Fruit fly (Drosophila melanogaster) whole organism, prepupa: ENCODE data around the gene Rrp45.
A peak's percentile ranks its signal among the peaks of the same experiment; 100 is the strongest.

Source experiments
- Blimp-1 ChIP-seq: fragments of 200-800 bp; sonication (Bioruptor generic); optimal IDR thresholded peaks from 3 replicates; lab custom pipeline; 2017; ENCODE audit warnings: missing biosample characterization, missing genetic modification characterization, mild to moderate bottlenecking, moderate library complexity, missing genetic modification reagents
- CG10631 ChIP-seq: fragments of 200-800 bp; sonication (Bioruptor generic); optimal IDR thresholded peaks from 2 replicates; lab custom pipeline; 2016; ENCODE audit warnings: missing biosample characterization, missing genetic modification characterization
- CG11294 ChIP-seq: fragments of 200-800 bp; sonication (Bioruptor generic); IDR thresholded peaks from 2 replicates; pipeline ENCODE4 v1.3.6; 2022; ENCODE audit warnings: missing biosample characterization, missing genetic modification characterization
- CG11902 ChIP-seq: fragments of 200-800 bp; sonication (Bioruptor generic); optimal IDR thresholded peaks from 3 replicates; lab custom pipeline; 2016; ENCODE audit warnings: missing biosample characterization, missing genetic modification characterization
- CG15336 ChIP-seq: fragments of 200-800 bp; sonication (Bioruptor generic); IDR thresholded peaks from 2 replicates; pipeline ENCODE4 v1.3.6; 2022; ENCODE audit warnings: missing biosample characterization, missing genetic modification characterization
- CG1621 ChIP-seq: fragments of 200-800 bp; sonication (Bioruptor generic); optimal IDR thresholded peaks from 3 replicates; lab custom pipeline; 2018; ENCODE audit warnings: missing biosample characterization, mild to moderate bottlenecking, missing genetic modification characterization
- CG16779 ChIP-seq: fragments of 200-800 bp; sonication (Bioruptor generic); optimal IDR thresholded peaks from 3 replicates; lab custom pipeline; 2017; ENCODE audit warnings: missing biosample characterization, mild to moderate bottlenecking, missing genetic modification characterization
- CG3032 ChIP-seq: fragments of 200-800 bp; optimal IDR thresholded peaks from 2 replicates; lab custom pipeline; 2019; ENCODE audit warnings: missing biosample characterization, mild to moderate bottlenecking, missing genetic modification characterization, moderate library complexity
- CG32006 ChIP-seq: fragments of 200-800 bp; sonication (Bioruptor generic); optimal IDR thresholded peaks from 3 replicates; lab custom pipeline; 2017; ENCODE audit warnings: missing biosample characterization, mild to moderate bottlenecking, missing genetic modification characterization
- CG34406 ChIP-seq: fragments of 200-800 bp; sonication (Bioruptor generic); optimal IDR thresholded peaks from 3 replicates; lab custom pipeline; 2016; ENCODE audit warnings: missing biosample characterization, missing genetic modification characterization
- CG3919 ChIP-seq: fragments of 200-800 bp; sonication (Bioruptor generic); optimal IDR thresholded peaks from 3 replicates; lab custom pipeline; 2016; ENCODE audit warnings: missing biosample characterization, missing genetic modification characterization
- CG6163 ChIP-seq: fragments of 200-800 bp; sonication (Bioruptor generic); IDR thresholded peaks from 3 replicates; pipeline ENCODE4 v1.3.6; 2022; ENCODE audit warnings: missing biosample characterization, missing genetic modification characterization
- CG6276 ChIP-seq: fragments of 200-800 bp; sonication (Bioruptor generic); optimal IDR thresholded peaks from 2 replicates; lab custom pipeline; 2017; ENCODE audit warnings: missing biosample characterization, mild to moderate bottlenecking, missing genetic modification characterization
- CG6808 ChIP-seq: fragments of 200-800 bp; sonication (Bioruptor generic); optimal IDR thresholded peaks from 3 replicates; lab custom pipeline; 2017; ENCODE audit warnings: missing biosample characterization, missing genetic modification characterization, mild to moderate bottlenecking, moderate library complexity, missing genetic modification reagents
- CG6854 ChIP-seq: fragments of 200-800 bp; sonication (Bioruptor generic); optimal IDR thresholded peaks from 2 replicates; lab custom pipeline; 2017; ENCODE audit warnings: missing biosample characterization, mild to moderate bottlenecking, missing genetic modification characterization
- CG7368 ChIP-seq: fragments of 200-800 bp; sonication (Bioruptor generic); optimal IDR thresholded peaks from 3 replicates; lab custom pipeline; 2016; ENCODE audit warnings: missing biosample characterization, missing genetic modification characterization
- CG8319 ChIP-seq: fragments of 200-800 bp; sonication (Bioruptor generic); optimal IDR thresholded peaks from 3 replicates; lab custom pipeline; 2016; ENCODE audit warnings: missing biosample characterization, missing genetic modification characterization
- CG8632 ChIP-seq: fragments of 200-800 bp; sonication (Bioruptor generic); optimal IDR thresholded peaks from 3 replicates; lab custom pipeline; 2016; ENCODE audit warnings: missing biosample characterization, missing genetic modification characterization
- CG9139 ChIP-seq: fragments of 200-800 bp; sonication (Bioruptor generic); optimal IDR thresholded peaks from 3 replicates; lab custom pipeline; 2017; ENCODE audit warnings: missing biosample characterization, mild to moderate bottlenecking, missing genetic modification characterization
- Eip75B ChIP-seq: fragments of 200-800 bp; sonication (Bioruptor generic); optimal IDR thresholded peaks from 3 replicates; lab custom pipeline; 2016; ENCODE audit warnings: missing biosample characterization, missing genetic modification characterization
- Eip78C ChIP-seq: fragments of 200-800 bp; sonication (Bioruptor generic); peaks from one replicate; lab custom pipeline; 2016; ENCODE audit warnings: missing biosample characterization, missing genetic modification characterization
- Eip93F ChIP-seq: fragments of 200-800 bp; sonication (Bioruptor generic); optimal IDR thresholded peaks from 2 replicates; lab custom pipeline; 2016; ENCODE audit warnings: missing biosample characterization, mild to moderate bottlenecking, missing genetic modification characterization
- Ets21C ChIP-seq: fragments of 200-800 bp; sonication (Bioruptor generic); optimal IDR thresholded peaks from 3 replicates; lab custom pipeline; 2016; ENCODE audit warnings: missing biosample characterization, missing genetic modification characterization
- Ets96B ChIP-seq: fragments of 200-800 bp; optimal IDR thresholded peaks from 2 replicates; lab custom pipeline; 2019; ENCODE audit warnings: missing biosample characterization, mild to moderate bottlenecking, missing genetic modification characterization, moderate library complexity
- Gug ChIP-seq: fragments of 200-800 bp; sonication (Bioruptor generic); IDR thresholded peaks from 2 replicates; pipeline ENCODE4 v1.3.6; 2022; ENCODE audit warnings: missing biosample characterization, missing genetic modification characterization
- Hr38 ChIP-seq: sonication (Bioruptor generic); optimal IDR thresholded peaks from 2 replicates; lab custom pipeline; 2016; ENCODE audit warnings: missing biosample characterization, missing genetic modification characterization
- Hr39 ChIP-seq: fragments of 200-800 bp; sonication (Bioruptor generic); optimal IDR thresholded peaks from 2 replicates; lab custom pipeline; 2016; ENCODE audit warnings: missing biosample characterization, missing genetic modification characterization
- Lpt ChIP-seq: fragments of 200-800 bp; sonication (Bioruptor generic); optimal IDR thresholded peaks from 3 replicates; lab custom pipeline; 2016; ENCODE audit warnings: missing biosample characterization, missing genetic modification characterization
- Met ChIP-seq: fragments of 200-800 bp; sonication (Bioruptor generic); optimal IDR thresholded peaks from 3 replicates; lab custom pipeline; 2016; ENCODE audit warnings: missing biosample characterization, missing genetic modification characterization
- OdsH ChIP-seq: fragments of 200-800 bp; sonication (Bioruptor generic); optimal IDR thresholded peaks from 3 replicates; lab custom pipeline; 2016; ENCODE audit warnings: missing biosample characterization, missing genetic modification characterization
- Smox ChIP-seq: fragments of 200-800 bp; sonication (Bioruptor generic); optimal IDR thresholded peaks from 3 replicates; lab custom pipeline; 2016; ENCODE audit warnings: missing biosample characterization, missing genetic modification characterization
- Sox102F ChIP-seq: fragments of 200-800 bp; sonication (Bioruptor generic); optimal IDR thresholded peaks from 2 replicates; lab custom pipeline; 2016; ENCODE audit warnings: missing biosample characterization, mild to moderate bottlenecking, missing genetic modification characterization
- Sox14 ChIP-seq: fragments of 200-800 bp; sonication (Bioruptor generic); optimal IDR thresholded peaks from 3 replicates; lab custom pipeline; 2016; ENCODE audit warnings: missing biosample characterization, missing genetic modification characterization
- Sox15 ChIP-seq: fragments of 200-800 bp; sonication (Bioruptor generic); optimal IDR thresholded peaks from 3 replicates; lab custom pipeline; 2016; ENCODE audit warnings: missing biosample characterization, missing genetic modification characterization
- achi ChIP-seq: fragments of 200-800 bp; sonication (Bioruptor generic); optimal IDR thresholded peaks from 3 replicates; lab custom pipeline; 2016; ENCODE audit warnings: missing biosample characterization, missing genetic modification characterization
- acj6 ChIP-seq: fragments of 200-800 bp; sonication (Bioruptor generic); optimal IDR thresholded peaks from 3 replicates; lab custom pipeline; 2016; ENCODE audit warnings: missing biosample characterization, missing genetic modification characterization
- cyc ChIP-seq: fragments of 200-800 bp; sonication (Bioruptor generic); optimal IDR thresholded peaks from 3 replicates; lab custom pipeline; 2016; ENCODE audit warnings: missing biosample characterization, missing genetic modification characterization
- dac ChIP-seq: fragments of 200-800 bp; sonication (Bioruptor generic); optimal IDR thresholded peaks from 2 replicates; lab custom pipeline; 2017; ENCODE audit warnings: missing biosample characterization, mild to moderate bottlenecking, missing genetic modification characterization
- dsx ChIP-seq: fragments of 200-800 bp; optimal IDR thresholded peaks from 3 replicates; lab custom pipeline; 2019; ENCODE audit warnings: missing biosample characterization, mild to moderate bottlenecking, missing genetic modification characterization, moderate library complexity; ENCODE audit not compliant: poor library complexity, severe bottlenecking
- eg ChIP-seq: fragments of 200-800 bp; sonication (Bioruptor generic); IDR thresholded peaks from 3 replicates; pipeline ENCODE4 v1.3.6; 2022; ENCODE audit warnings: missing biosample characterization, missing genetic modification characterization
- lz ChIP-seq: fragments of 200-800 bp; sonication (Bioruptor generic); optimal IDR thresholded peaks from 3 replicates; lab custom pipeline; 2016; ENCODE audit warnings: missing biosample characterization, missing genetic modification characterization
- net ChIP-seq: fragments of 200-800 bp; sonication (Bioruptor generic); optimal IDR thresholded peaks from 3 replicates; lab custom pipeline; 2016; ENCODE audit warnings: missing biosample characterization, missing genetic modification characterization
- pdm3 ChIP-seq: fragments of 200-800 bp; sonication (Bioruptor generic); optimal IDR thresholded peaks from 3 replicates; lab custom pipeline; 2016; ENCODE audit warnings: missing biosample characterization, missing genetic modification characterization
- spab ChIP-seq: fragments of 200-800 bp; sonication (Bioruptor generic); optimal IDR thresholded peaks from 2 replicates; lab custom pipeline; 2017; ENCODE audit warnings: missing biosample characterization, mild to moderate bottlenecking, missing genetic modification characterization, missing genetic modification reagents
- ss ChIP-seq, 2 experiments: fragments of 200-800 bp; sonication (Bioruptor generic); optimal IDR thresholded peaks; 2 replicates in 1 of 2; 3 replicates in 1 of 2; lab custom pipeline; 2017 to 2018; ENCODE audit warnings: mild to moderate bottlenecking in 2 of 2, missing biosample characterization in 2 of 2, missing genetic modification characterization in 2 of 2, moderate library complexity in 1 of 2
- svp ChIP-seq: fragments of 200-800 bp; sonication (Bioruptor generic); peaks from one replicate; lab custom pipeline; 2016; ENCODE audit warnings: missing biosample characterization, missing genetic modification characterization
- topi ChIP-seq: fragments of 200-800 bp; sonication (Bioruptor generic); optimal IDR thresholded peaks from 3 replicates; lab custom pipeline; 2016; ENCODE audit warnings: missing biosample characterization, missing genetic modification characterization
- vri ChIP-seq: fragments of 200-800 bp; sonication (Bioruptor generic); optimal IDR thresholded peaks from 3 replicates; lab custom pipeline; 2016; ENCODE audit warnings: missing biosample characterization, mild to moderate bottlenecking, missing genetic modification characterization

Rrp45 gene

dm6 chrX:16815168-16815567 lies 24.1 kb upstream of the Rrp45 start (continued):
- no peak for TF ChIP-seq Sox15
- TF ChIP-seq Sox102F (GFP tag; lab: Kevin White, UChicago): no peak
- TF ChIP-seq Eip78C (GFP tag; lab: Kevin White, UChicago): peak; percentile 78
- TF ChIP-seq dac (GFP tag; lab: Kevin White, UChicago): no peak
- peak; percentile 15 for TF ChIP-seq acj6
- TF ChIP-seq svp (GFP tag; lab: Kevin White, UChicago): peak; percentile 73
- TF ChIP-seq Lpt (GFP tag; lab: Kevin White, UChicago): no peak
- peak; percentile 22 for TF ChIP-seq Ets96B (tag; lab: Kevin White, UChicago)
- no peak for TF ChIP-seq Hr38
- TF ChIP-seq achi (GFP tag; lab: Kevin White, UChicago): peak; percentile 25
- peak; percentile 43 for TF ChIP-seq CG3032 (tag; lab: Kevin White, UChicago)
- no peak for TF ChIP-seq Eip93F (GFP tag; lab: Kevin White, UChicago)
- no peak for TF ChIP-seq lz (GFP tag; lab: Kevin White, UChicago)
- TF ChIP-seq CG8632 (GFP tag; lab: Kevin White, UChicago): no peak
- no peak for TF ChIP-seq Ets21C (GFP tag; lab: Kevin White, UChicago)
- peak; percentile 80 for TF ChIP-seq CG15336 (GFP tag; lab: Robert Waterston, UW)
- no peak for TF ChIP-seq CG16779 (tag; lab: Kevin White, UChicago)
- no peak for TF ChIP-seq net (GFP tag; lab: Kevin White, UChicago)
- TF ChIP-seq CG34406: peak; percentile 1
- TF ChIP-seq CG32006: peak; percentile 62
- TF ChIP-seq spab (GFP tag; lab: Kevin White, UChicago): peak; percentile 0
- TF ChIP-seq CG6808 (GFP tag; lab: Kevin White, UChicago): peak; percentile 24
- TF ChIP-seq ss (GFP tag; optimal IDR thresholded peaks at IDR 0.05; lab: Kevin White, UChicago): peak; percentile 43 to 48
- no peak for TF ChIP-seq CG11294
- peak; percentile 6 for TF ChIP-seq CG10631
- TF ChIP-seq Smox (GFP tag; lab: Kevin White, UChicago): peak; percentile 1
- peak; percentile 21 for TF ChIP-seq OdsH (GFP tag; lab: Kevin White, UChicago)
- no peak for TF ChIP-seq CG11902 (GFP tag; lab: Kevin White, UChicago)
- peak; percentile 49 for TF ChIP-seq dsx
- no peak for TF ChIP-seq Sox14 (GFP tag; lab: Kevin White, UChicago)
- peak; percentile 9 for TF ChIP-seq topi (GFP tag; lab: Kevin White, UChicago)
- no peak for TF ChIP-seq CG1621 (tag; lab: Kevin White, UChicago)
- TF ChIP-seq CG3919 (GFP tag; lab: Kevin White, UChicago): peak; percentile 22

DNA sequence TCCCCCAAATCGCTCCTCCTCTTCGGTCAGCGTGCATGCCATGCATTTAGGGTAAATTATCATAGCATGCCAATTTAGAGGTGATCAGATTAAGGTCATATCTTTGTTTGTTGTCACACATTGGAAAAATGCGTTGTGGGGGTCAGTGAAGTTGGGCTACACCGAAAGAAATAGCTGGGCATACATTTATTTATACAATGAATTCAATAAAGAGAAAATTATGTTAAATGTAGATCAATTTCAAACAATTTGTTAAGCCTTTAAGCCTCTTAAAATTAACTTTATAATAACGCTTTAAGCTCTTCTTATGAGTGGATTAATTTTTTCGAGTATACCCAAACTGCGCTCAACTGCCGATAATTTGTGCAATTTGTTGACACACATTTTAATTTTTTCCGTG lies 23.3 kb upstream of the Rrp45 start:
- no peak for TF ChIP-seq CG6276
- TF ChIP-seq CG10631: peak; percentile 6
- no peak for TF ChIP-seq Gug (GFP tag; lab: Robert Waterston, UW)
- peak; percentile 7 for TF ChIP-seq Met
- TF ChIP-seq net (GFP tag; lab: Kevin White, UChicago): no peak
- no peak for TF ChIP-seq achi (GFP tag; lab: Kevin White, UChicago)
- TF ChIP-seq eg (GFP tag; lab: Robert Waterston, UW): peak; percentile 40; the same call in 1 of the 3 replicates
- TF ChIP-seq CG8319: no peak
- TF ChIP-seq cyc (GFP tag; lab: Kevin White, UChicago): no peak
- TF ChIP-seq OdsH (GFP tag; lab: Kevin White, UChicago): peak; percentile 31
- no peak for TF ChIP-seq CG9139 (GFP tag; lab: Kevin White, UChicago)
- peak; percentile 4 for TF ChIP-seq CG7368 (GFP tag; lab: Kevin White, UChicago)
- TF ChIP-seq CG1621 (tag; lab: Kevin White, UChicago): no peak
- peak; percentile 16 for TF ChIP-seq CG3919 (GFP tag; lab: Kevin White, UChicago)
- no peak for TF ChIP-seq CG6808 (GFP tag; lab: Kevin White, UChicago)
- TF ChIP-seq Hr39: no peak
- TF ChIP-seq dac (GFP tag; lab: Kevin White, UChicago): no peak
- TF ChIP-seq vri (GFP tag; lab: Kevin White, UChicago): no peak
- TF ChIP-seq dsx: no peak
- TF ChIP-seq pdm3 (GFP tag; lab: Kevin White, UChicago): peak; percentile 7
- no peak for TF ChIP-seq Eip75B (GFP tag; lab: Kevin White, UChicago)
- 0 out of 3 replicates have a peak, but pooled peaks have one; percentile 26 for TF ChIP-seq CG6163 (GFP tag; lab: Robert Waterston, UW)
- TF ChIP-seq CG32006: peak; percentile 38
- TF ChIP-seq acj6: peak; percentile 12
- no peak for TF ChIP-seq lz (GFP tag; lab: Kevin White, UChicago)
- peak; percentile 26; the same call in 1 of the 2 replicates for TF ChIP-seq CG11294
- TF ChIP-seq ss (GFP tag; optimal IDR thresholded peaks at IDR 0.05; lab: Kevin White, UChicago): no peak
- no peak for TF ChIP-seq Sox14 (GFP tag; lab: Kevin White, UChicago)
- no peak for TF ChIP-seq CG8632 (GFP tag; lab: Kevin White, UChicago)
- 0 out of 2 replicates have a peak, but pooled peaks have one; percentile 44 for TF ChIP-seq CG15336 (GFP tag; lab: Robert Waterston, UW)
- TF ChIP-seq Blimp-1: no peak
- no peak for TF ChIP-seq Sox102F (GFP tag; lab: Kevin White, UChicago)
- TF ChIP-seq CG6854: no peak
- no peak for TF ChIP-seq CG3032 (tag; lab: Kevin White, UChicago)
- TF ChIP-seq Ets96B (tag; lab: Kevin White, UChicago): peak; percentile 1
